Worm (Caenorhabditis elegans): ENCODE results near the gene tth-1.

tth-1 gene

DNA sequence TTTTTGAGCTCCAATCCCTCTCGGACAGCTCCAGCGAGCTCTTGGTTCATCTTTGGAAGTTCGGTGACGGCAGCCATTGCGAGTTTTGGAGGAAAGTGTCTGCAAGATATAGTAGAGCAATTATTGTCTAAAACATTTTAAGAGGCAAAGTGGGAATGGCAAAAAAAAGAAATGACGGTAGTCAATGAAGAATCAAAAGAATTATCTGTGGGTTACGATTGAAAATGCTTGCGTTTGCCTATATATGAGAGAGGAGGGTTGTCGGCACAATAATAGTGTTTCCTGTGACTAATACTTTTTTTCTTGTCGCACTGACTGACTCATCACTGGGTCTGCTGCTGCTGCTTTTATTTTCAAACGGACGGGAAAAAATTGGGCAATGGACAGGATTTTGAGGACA lies at the start of gene tth-1:
Gene tth-1, minus strand, starts transcription at position 101 of the 400 bp plus-strand sequence.
- TF ChIP-seq ceh-9 (tag; optimal IDR thresholded peaks at IDR 0.05) (no peak), dve-1 (tag; optimal IDR thresholded peaks at IDR 0.05) (no peak), madf-2 (tag; optimal IDR thresholded peaks at IDR 0.05) (no peak), eyg-1 (tag; optimal IDR thresholded peaks at IDR 0.05) (no peak), pha-2 (tag; optimal IDR thresholded peaks at IDR 0.05) (no peak), ama-1 (optimal IDR thresholded peaks at IDR 0.05) (no peak), sdc-2 (tag; optimal IDR thresholded peaks at IDR 0.05) (no peak), K09A11.1 (tag; optimal IDR thresholded peaks at IDR 0.05; ENCODE audit: insufficient read depth) (no peak), nhr-11 (tag; optimal IDR thresholded peaks at IDR 0.05) (no peak), fkh-10 (GFP tag; optimal IDR thresholded peaks at IDR 0.05) (no peak), syd-9 (tag; optimal IDR thresholded peaks at IDR 0.05) (no peak), K02D7.2 (tag; optimal IDR thresholded peaks at IDR 0.05) (no peak), ztf-16 (tag; optimal IDR thresholded peaks at IDR 0.05) (no peak), ceh-48 (tag; optimal IDR thresholded peaks at IDR 0.05) (no peak), ceh-6 (GFP tag; optimal IDR thresholded peaks at IDR 0.05) (no peak), sox-4 (tag; optimal IDR thresholded peaks at IDR 0.05) (no peak), hlh-15 (tag; optimal IDR thresholded peaks at IDR 0.05) (no peak)

DNA sequence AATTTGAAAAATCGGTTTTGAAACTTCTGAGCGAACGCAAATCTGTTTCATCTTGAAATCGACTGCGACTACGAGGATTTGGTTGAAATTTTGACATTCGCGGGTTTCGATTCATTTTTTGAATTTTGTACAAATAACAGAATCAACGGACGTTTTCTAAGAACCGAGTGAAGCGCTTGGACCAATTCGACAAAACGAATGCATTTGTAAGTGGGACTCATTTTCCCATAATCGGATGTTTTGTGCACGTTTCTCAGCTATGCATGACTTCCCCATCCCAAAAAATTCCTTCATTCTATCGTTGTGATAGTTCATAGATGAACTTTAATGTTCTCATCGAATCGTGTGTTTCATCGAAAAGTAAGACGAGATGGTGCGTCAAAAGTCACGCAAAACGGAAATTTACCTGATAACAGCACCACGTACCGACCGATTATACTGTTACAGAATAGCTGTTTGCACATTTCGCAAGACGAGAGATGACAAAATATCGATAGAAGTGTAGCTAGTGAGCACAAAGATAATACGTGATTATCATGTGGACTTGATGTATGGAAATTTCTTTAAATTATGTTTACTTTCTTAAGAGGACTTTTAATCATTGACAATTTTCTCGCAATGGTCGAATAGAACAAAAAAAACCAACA lies 46.7 kb upstream of the tth-1 start, which contains the start of gene mec-10:
Gene mec-10, minus strand, starts transcription at position 189 of the 647 bp plus-strand sequence.
- TF ChIP-seq C08G9.2 (tag; optimal IDR thresholded peaks at IDR 0.05) (no peak), lim-6 (tag; optimal IDR thresholded peaks at IDR 0.05) (no peak), nhr-11 (tag; optimal IDR thresholded peaks at IDR 0.05) (no peak), npax-4 (tag; optimal IDR thresholded peaks at IDR 0.05) (no peak), mec-3 (tag; optimal IDR thresholded peaks at IDR 0.05; ENCODE audit: borderline replicate concordance) (no peak), elt-2 (tag; optimal IDR thresholded peaks at IDR 0.05) (peak; percentile 34), ceh-6 (GFP tag; optimal IDR thresholded peaks at IDR 0.05) (no peak), dve-1 (tag; optimal IDR thresholded peaks at IDR 0.05) (no peak)

DNA sequence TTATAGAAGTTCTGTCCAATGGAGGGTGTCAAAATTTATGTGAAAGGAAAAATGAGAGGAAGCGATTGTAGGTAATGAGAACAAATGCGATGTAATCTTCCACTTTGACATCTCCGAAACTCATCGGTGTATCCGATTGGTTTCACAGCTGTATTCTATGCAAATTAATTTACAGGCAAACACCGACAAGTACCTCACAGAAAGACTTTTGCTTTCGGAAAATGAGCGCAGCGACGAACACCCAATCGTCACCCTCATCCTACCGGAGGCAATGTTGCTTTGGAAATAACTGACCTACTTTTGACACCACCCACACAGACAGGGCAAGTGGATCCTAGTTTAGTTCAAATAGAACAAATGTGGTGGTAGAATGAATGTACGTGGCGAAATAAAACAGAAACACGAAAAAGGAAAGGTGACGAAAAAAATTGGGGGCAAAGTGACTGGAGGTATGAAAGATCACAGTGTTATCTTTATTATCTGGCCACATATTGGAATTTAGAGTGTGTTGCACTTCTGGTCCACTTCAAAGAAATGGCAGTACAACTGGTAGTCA lies 40.4 kb upstream of the tth-1 start:
- TF ChIP-seq ref-2 (tag; optimal IDR thresholded peaks at IDR 0.05): no peak

DNA sequence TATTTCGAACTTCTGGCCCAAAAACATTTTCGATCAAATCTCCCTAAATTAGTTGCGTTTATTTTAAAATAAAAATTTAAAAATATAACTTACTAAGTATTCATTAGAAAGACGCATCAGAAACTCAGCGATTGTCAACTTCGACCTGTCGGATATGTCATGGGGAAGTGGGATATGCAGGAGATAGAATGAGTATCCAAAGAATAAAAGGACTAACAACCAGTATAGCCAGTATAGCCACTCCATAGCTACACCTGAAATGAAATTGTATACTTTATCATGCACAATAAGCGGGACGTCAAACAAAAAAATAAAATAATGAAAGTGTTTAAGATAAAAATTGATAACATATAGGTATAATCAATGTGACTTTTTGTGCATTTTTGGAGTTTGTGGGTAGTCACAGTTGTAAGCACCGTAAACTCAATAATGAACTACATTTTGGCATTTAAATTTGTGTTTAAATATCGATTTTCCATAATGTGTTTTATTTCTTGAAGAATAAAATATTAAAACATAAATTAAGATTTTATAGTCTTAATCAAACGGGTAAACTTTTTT lies 39.6 kb upstream of the tth-1 start, which contains the start of gene F16F9.4:
Gene F16F9.4, minus strand, starts transcription at position 276 of the 561 bp plus-strand sequence.
- TF ChIP-seq rnt-1 (tag; optimal IDR thresholded peaks at IDR 0.05) (no peak), pag-3 (tag; optimal IDR thresholded peaks at IDR 0.05; ENCODE audit: borderline replicate concordance) (no peak), madf-2 (tag; optimal IDR thresholded peaks at IDR 0.05) (no peak), dmd-4 (tag; optimal IDR thresholded peaks at IDR 0.05; ENCODE audit: borderline replicate concordance) (no peak), ahr-1 (tag; optimal IDR thresholded peaks at IDR 0.05) (no peak), gmeb-2 (tag; optimal IDR thresholded peaks at IDR 0.05) (no peak), sox-4 (tag; optimal IDR thresholded peaks at IDR 0.05) (no peak), unc-42 (tag; optimal IDR thresholded peaks at IDR 0.05) (no peak), ttx-3 (tag; optimal IDR thresholded peaks at IDR 0.05) (no peak), ets-4 (tag; optimal IDR thresholded peaks at IDR 0.05) (no peak), elt-2 (tag; optimal IDR thresholded peaks at IDR 0.05) (no peak), ceh-24 (tag; optimal IDR thresholded peaks at IDR 0.05) (no peak), pqm-1 (tag; optimal IDR thresholded peaks at IDR 0.05) (no peak), ref-2 (tag; optimal IDR thresholded peaks at IDR 0.05) (no peak)

DNA sequence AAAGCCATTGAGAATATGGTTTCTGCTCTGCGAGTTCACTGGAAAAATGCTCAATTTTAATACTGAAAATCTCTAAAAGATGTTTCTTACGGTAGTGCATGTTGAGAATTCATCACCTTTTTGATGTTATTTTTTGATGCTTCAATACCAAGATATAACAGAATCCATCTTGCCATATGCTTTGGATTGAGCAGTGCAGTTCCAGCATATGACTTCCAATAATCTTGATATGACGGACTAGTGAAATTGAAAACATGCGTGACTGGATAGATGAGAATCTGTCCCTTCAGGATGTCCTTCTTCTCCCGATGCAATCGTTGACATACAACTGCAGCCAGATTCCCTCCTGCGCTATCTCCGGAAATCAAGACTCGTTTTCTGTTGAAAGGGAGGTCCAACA lies 37.4 kb upstream of the tth-1 start:
- no peak for TF ChIP-seq F13H6.1 (tag; optimal IDR thresholded peaks at IDR 0.05)

All from whole organism, late embryonic.